Worm (Caenorhabditis elegans) whole organism, late embryonic: ENCODE data around the gene tmc-1.

Source experiments
- C38D4.7 ChIP-seq: fragments of 200-800 bp; sonication (Bioruptor generic); optimal IDR thresholded peaks from 2 replicates; lab custom pipeline; 2018; ENCODE audit warnings: mild to moderate bottlenecking, missing genetic modification characterization, moderate library complexity, missing compliant biosample characterization
- K02D7.2 ChIP-seq: sonication (generic microtip); optimal IDR thresholded peaks from 2 replicates; lab custom pipeline; 2017; ENCODE audit warnings: mild to moderate bottlenecking, missing genetic modification characterization, missing compliant biosample characterization
- T23F11.4 ChIP-seq: fragments of 200-800 bp; sonication (Bioruptor generic); optimal IDR thresholded peaks from 2 replicates; lab custom pipeline; 2018; ENCODE audit warnings: mild to moderate bottlenecking, missing genetic modification characterization, missing compliant biosample characterization
- ahr-1 ChIP-seq: sonication (generic microtip); optimal IDR thresholded peaks from 2 replicates; lab custom pipeline; 2016; ENCODE audit warnings: missing genetic modification characterization, missing compliant biosample characterization
- ceh-14 ChIP-seq: sonication (generic microtip); optimal IDR thresholded peaks from 2 replicates; lab custom pipeline; 2016; ENCODE audit warnings: missing genotype, missing genetic modification characterization, missing compliant biosample characterization
- ceh-2 ChIP-seq: sonication (generic microtip); optimal IDR thresholded peaks from 2 replicates; lab custom pipeline; 2016; ENCODE audit warnings: missing genotype, missing genetic modification characterization, missing compliant biosample characterization
- ceh-22 ChIP-seq: sonication (generic microtip); optimal IDR thresholded peaks from 2 replicates; lab custom pipeline; 2017; ENCODE audit warnings: missing biosample characterization, missing genetic modification characterization
- ceh-31 ChIP-seq: sonication (generic microtip); optimal IDR thresholded peaks from 2 replicates; lab custom pipeline; 2016; ENCODE audit warnings: missing genetic modification characterization, missing compliant biosample characterization
- ceh-34 ChIP-seq: sonication (generic microtip); optimal IDR thresholded peaks from 2 replicates; lab custom pipeline; 2016; ENCODE audit warnings: mild to moderate bottlenecking, missing genetic modification characterization, missing compliant biosample characterization
- ceh-48 ChIP-seq: sonication (generic microtip); optimal IDR thresholded peaks from 2 replicates; lab custom pipeline; 2016; ENCODE audit warnings: missing genetic modification characterization, inconsistent platforms, missing compliant biosample characterization
- ceh-9 ChIP-seq: sonication (generic microtip); optimal IDR thresholded peaks from 2 replicates; lab custom pipeline; 2016; ENCODE audit warnings: mild to moderate bottlenecking, missing genetic modification characterization, inconsistent platforms, missing compliant biosample characterization
- dve-1 ChIP-seq: sonication (generic microtip); optimal IDR thresholded peaks from 2 replicates; lab custom pipeline; 2017; ENCODE audit warnings: antibody characterized with exemption, mild to moderate bottlenecking, missing genetic modification characterization, missing compliant biosample characterization
- eyg-1 ChIP-seq: sonication (generic microtip); optimal IDR thresholded peaks from 2 replicates; lab custom pipeline; 2016; ENCODE audit warnings: missing genotype, missing genetic modification characterization, missing compliant biosample characterization
- fax-1 ChIP-seq: sonication (generic microtip); optimal IDR thresholded peaks from 2 replicates; lab custom pipeline; 2016; ENCODE audit warnings: missing genotype, missing genetic modification characterization, missing compliant biosample characterization
- fkh-6 ChIP-seq: sonication (generic microtip); optimal IDR thresholded peaks from 2 replicates; lab custom pipeline; 2016; ENCODE audit warnings: missing genetic modification characterization, missing compliant biosample characterization
- gmeb-2 ChIP-seq: sonication (generic microtip); optimal IDR thresholded peaks from 2 replicates; lab custom pipeline; 2016; ENCODE audit warnings: missing genetic modification characterization, inconsistent platforms, missing compliant biosample characterization
- hlh-13 ChIP-seq: fragments of 200-800 bp; sonication (Bioruptor generic); optimal IDR thresholded peaks from 2 replicates; lab custom pipeline; 2018; ENCODE audit warnings: mild to moderate bottlenecking, missing genetic modification characterization, missing compliant biosample characterization
- hlh-15 ChIP-seq: sonication (generic microtip); optimal IDR thresholded peaks from 2 replicates; lab custom pipeline; 2016; ENCODE audit warnings: missing genetic modification characterization, missing compliant biosample characterization
- hlh-30 ChIP-seq: sonication (generic microtip); optimal IDR thresholded peaks from 2 replicates; lab custom pipeline; 2017; ENCODE audit warnings: antibody characterized with exemption, missing genetic modification characterization, missing compliant biosample characterization; ENCODE audit not compliant: insufficient read depth
- hlh-6 ChIP-seq: sonication (generic microtip); optimal IDR thresholded peaks from 2 replicates; lab custom pipeline; 2016; ENCODE audit warnings: missing genotype, missing genetic modification characterization, missing compliant biosample characterization
- madf-2 ChIP-seq: sonication (generic microtip); optimal IDR thresholded peaks from 2 replicates; lab custom pipeline; 2017; ENCODE audit warnings: missing genetic modification characterization, missing compliant biosample characterization
- nfya-1 ChIP-seq: sonication (generic microtip); optimal IDR thresholded peaks from 2 replicates; lab custom pipeline; 2017; ENCODE audit warnings: missing genetic modification characterization, mild to moderate bottlenecking, missing compliant biosample characterization, antibody characterized with exemption, moderate library complexity
- nhr-11 ChIP-seq: fragments of 150-350 bp; optimal IDR thresholded peaks from 2 replicates; lab custom pipeline; 2014; ENCODE audit warnings: missing biosample characterization, missing genetic modification characterization
- nhr-232 ChIP-seq: sonication (generic microtip); optimal IDR thresholded peaks from 2 replicates; lab custom pipeline; 2016; ENCODE audit warnings: missing genetic modification characterization, missing compliant biosample characterization
- pat-9 ChIP-seq: fragments of 200-800 bp; sonication (Bioruptor generic); optimal IDR thresholded peaks from 2 replicates; lab custom pipeline; 2018; ENCODE audit warnings: mild to moderate bottlenecking, missing genetic modification characterization, moderate library complexity, missing compliant biosample characterization
- pax-1 ChIP-seq: fragments of 150-350 bp; optimal IDR thresholded peaks from 2 replicates; lab custom pipeline; 2014; ENCODE audit warnings: missing biosample characterization, missing genetic modification characterization
- pha-2 ChIP-seq: sonication (generic microtip); optimal IDR thresholded peaks from 2 replicates; lab custom pipeline; 2017; ENCODE audit warnings: mild to moderate bottlenecking, missing genetic modification characterization, missing compliant biosample characterization
- pqm-1 ChIP-seq: sonication (generic microtip); optimal IDR thresholded peaks from 2 replicates; lab custom pipeline; 2016; ENCODE audit warnings: missing genetic modification characterization, missing compliant biosample characterization
- pros-1 ChIP-seq: fragments of 150-350 bp; optimal IDR thresholded peaks from 2 replicates; lab custom pipeline; 2014; ENCODE audit warnings: missing biosample characterization, missing genetic modification reagents, missing genetic modification characterization
- rnt-1 ChIP-seq: sonication (generic microtip); optimal IDR thresholded peaks from 2 replicates; lab custom pipeline; 2016; ENCODE audit warnings: missing genetic modification characterization, missing compliant biosample characterization
- sdc-2 ChIP-seq: sonication (generic microtip); optimal IDR thresholded peaks from 2 replicates; lab custom pipeline; 2016; ENCODE audit warnings: missing genotype, missing genetic modification characterization, missing compliant biosample characterization
- sox-2 ChIP-seq: fragments of 200-800 bp; sonication (Bioruptor generic); IDR thresholded peaks from 2 replicates; pipeline ENCODE4 v1.3.6; 2022; ENCODE audit warnings: missing genetic modification reagents, missing genetic modification characterization, missing compliant biosample characterization
- syd-9 ChIP-seq: sonication (generic microtip); optimal IDR thresholded peaks from 2 replicates; lab custom pipeline; 2016; ENCODE audit warnings: mild to moderate bottlenecking, missing genetic modification characterization, moderate library complexity, missing compliant biosample characterization
- tbx-2 ChIP-seq: sonication (generic microtip); optimal IDR thresholded peaks from 2 replicates; lab custom pipeline; 2016; ENCODE audit warnings: missing genetic modification characterization, missing compliant biosample characterization
- ttx-3 ChIP-seq: sonication (generic microtip); optimal IDR thresholded peaks from 2 replicates; lab custom pipeline; 2016; ENCODE audit warnings: missing genetic modification reagents, missing genetic modification characterization, missing compliant biosample characterization
- unc-42 ChIP-seq: sonication (generic microtip); optimal IDR thresholded peaks from 2 replicates; lab custom pipeline; 2016; ENCODE audit warnings: missing genotype, missing genetic modification characterization, missing compliant biosample characterization
- unc-55 ChIP-seq: sonication (generic microtip); optimal IDR thresholded peaks from 2 replicates; lab custom pipeline; 2017; ENCODE audit warnings: missing biosample characterization, missing genetic modification reagents, missing genetic modification characterization
- zip-5 ChIP-seq: sonication (generic microtip); optimal IDR thresholded peaks from 2 replicates; lab custom pipeline; 2016; ENCODE audit warnings: missing genetic modification characterization, missing compliant biosample characterization
- ztf-16 ChIP-seq: sonication (generic microtip); optimal IDR thresholded peaks from 2 replicates; lab custom pipeline; 2017; ENCODE audit warnings: missing genetic modification characterization, missing compliant biosample characterization

tmc-1 gene

DNA sequence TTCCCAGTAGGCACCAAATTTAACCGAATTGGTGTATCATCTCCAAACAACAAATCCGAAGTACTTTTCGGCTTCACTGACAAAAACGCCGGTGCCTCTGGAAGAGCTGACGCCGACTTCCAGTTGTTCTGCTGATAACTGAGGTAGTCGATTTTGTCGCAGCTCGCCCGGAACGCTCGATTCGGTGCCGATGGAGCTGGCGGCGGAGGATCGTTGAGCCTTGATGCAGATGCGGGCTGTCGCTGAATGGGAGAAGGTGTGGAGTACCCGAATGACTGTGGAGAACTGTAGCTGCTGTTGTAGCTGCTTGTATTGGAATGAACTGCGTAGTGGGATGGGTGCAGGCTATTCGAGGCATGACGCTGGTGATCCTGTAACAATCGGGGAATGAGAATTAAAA is 51.1 kb downstream of the tmc-1 start:
- no peak for TF ChIP-seq zip-5 (tag; lab: Kevin White, UChicago)
- TF ChIP-seq sox-2 (GFP tag; lab: Robert Waterston, UW) = no peak
- TF ChIP-seq ceh-22 (tag; lab: Kevin White, UChicago) = no peak
- TF ChIP-seq ceh-14 (tag; lab: Kevin White, UChicago) = no peak
- no peak for TF ChIP-seq pat-9
- no peak for TF ChIP-seq ztf-16
- TF ChIP-seq pha-2 (tag; lab: Kevin White, UChicago) = no peak
- TF ChIP-seq nfya-1 = no peak
- TF ChIP-seq hlh-6 (tag; lab: Kevin White, UChicago) = no peak
- no peak for TF ChIP-seq fax-1

DNA sequence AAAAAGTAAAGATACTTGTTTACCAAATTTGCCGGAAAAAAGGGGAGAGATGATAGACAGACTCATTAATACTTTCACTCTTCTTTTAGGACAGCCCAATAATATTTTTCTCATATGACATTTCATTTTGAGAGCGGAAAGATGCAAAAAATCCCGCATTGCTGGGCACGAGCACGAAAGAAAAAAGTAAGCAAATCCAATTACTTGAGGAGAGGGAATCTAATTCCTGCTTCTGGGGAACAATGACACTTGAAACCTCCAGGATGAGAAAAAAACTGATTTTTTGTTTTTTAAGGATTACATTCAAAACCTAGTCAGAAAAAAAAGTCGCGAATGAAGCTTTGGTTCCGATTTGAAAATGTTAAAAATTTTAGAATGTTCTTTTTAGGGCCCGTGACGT is 54.8 kb downstream of the tmc-1 start:
- TF ChIP-seq unc-42 (tag; lab: Kevin White, UChicago) (peak; percentile 64), dve-1 (tag; lab: Kevin White, UChicago) (no peak), nhr-11 (tag; lab: Kevin White, UChicago) (no peak), syd-9 (tag; lab: Kevin White, UChicago) (no peak)

DNA sequence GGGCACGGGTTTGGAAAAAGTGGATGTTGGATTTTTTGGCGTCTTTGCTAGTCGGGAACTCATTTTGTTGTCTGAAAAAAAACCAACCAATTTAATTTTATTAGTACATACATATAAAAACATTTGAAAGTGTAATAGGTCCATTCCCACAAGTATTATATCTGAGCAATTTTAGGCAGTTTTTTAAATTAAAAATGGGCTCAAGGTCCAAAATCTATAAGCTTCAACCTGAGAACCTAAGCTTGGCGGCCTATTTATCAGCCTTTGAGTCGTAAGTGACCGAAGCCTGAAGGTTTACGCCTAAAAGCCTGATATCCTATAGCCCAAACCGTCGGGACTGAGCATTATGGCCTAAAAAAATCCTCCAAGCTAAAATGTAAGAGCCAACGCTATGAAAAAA is 56.5 kb downstream of the tmc-1 start:
- TF ChIP-seq sox-2 (GFP tag; lab: Robert Waterston, UW) (no peak), eyg-1 (tag; lab: Kevin White, UChicago) (no peak), dve-1 (tag; lab: Kevin White, UChicago) (no peak), ceh-22 (tag; lab: Kevin White, UChicago) (no peak), nhr-11 (tag; lab: Kevin White, UChicago) (no peak), ahr-1 (tag; lab: Kevin White, UChicago) (no peak)

DNA sequence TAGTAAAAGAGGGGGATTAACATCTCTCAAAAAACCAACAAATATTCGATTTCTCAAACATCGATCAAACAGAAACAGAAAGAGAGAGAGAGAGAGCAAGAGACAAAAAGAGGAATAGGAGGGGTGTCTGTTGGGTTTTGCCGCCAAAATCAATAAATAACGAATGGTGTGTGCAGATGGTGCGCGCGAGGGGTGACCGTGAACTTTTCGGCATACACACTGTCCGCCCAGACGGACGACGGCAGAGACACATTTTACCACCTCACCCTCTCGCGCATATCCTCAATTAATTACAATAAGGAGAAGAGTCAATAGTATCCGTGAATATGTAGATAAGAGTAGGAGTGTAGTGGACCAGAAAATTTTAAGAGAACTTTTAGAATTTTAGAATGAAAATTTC is 60.4 kb downstream of the tmc-1 start:
- TF ChIP-seq ceh-31 (tag; lab: Kevin White, UChicago) (peak; percentile 3), T23F11.4 (no peak), ceh-22 (tag; lab: Kevin White, UChicago) (no peak), madf-2 (no peak), ceh-48 (peak; percentile 26), tbx-2 (peak; percentile 10)

DNA sequence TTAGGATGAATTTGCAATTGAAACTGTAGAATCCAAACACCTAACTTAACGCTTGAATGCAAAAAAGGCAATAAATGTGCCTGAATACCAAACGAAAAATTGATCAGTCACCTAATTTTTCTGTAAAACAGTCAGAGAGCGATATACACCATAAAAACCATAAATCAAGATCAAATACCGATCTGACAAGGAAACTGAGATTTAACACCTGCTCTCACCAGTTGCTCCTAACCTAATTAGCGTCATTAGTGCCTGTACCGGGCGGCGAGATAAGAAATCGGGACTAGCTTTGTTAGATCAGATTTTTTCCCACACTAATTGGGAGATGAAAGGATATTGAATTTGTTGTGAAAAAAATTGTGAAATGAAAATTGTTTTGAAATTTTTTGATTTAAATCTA is 61.1 kb downstream of the tmc-1 start:
- TF ChIP-seq hlh-15 (tag; lab: Kevin White, UChicago) (no peak), nhr-11 (tag; lab: Kevin White, UChicago) (no peak), zip-5 (tag; lab: Kevin White, UChicago) (no peak), pqm-1 (tag; lab: Kevin White, UChicago) (no peak), pax-1 (tag; lab: Kevin White, UChicago) (no peak), unc-55 (GFP tag; lab: Kevin White, UChicago) (no peak), eyg-1 (tag; lab: Kevin White, UChicago) (no peak), ceh-14 (tag; lab: Kevin White, UChicago) (no peak), ceh-9 (no peak), gmeb-2 (tag; lab: Kevin White, UChicago) (no peak), hlh-30 (tag; lab: Kevin White, UChicago) (no peak), syd-9 (tag; lab: Kevin White, UChicago) (no peak), ceh-34 (tag; lab: Kevin White, UChicago) (no peak), ceh-22 (tag; lab: Kevin White, UChicago) (no peak), ahr-1 (tag; lab: Kevin White, UChicago) (no peak), hlh-13 (no peak), sox-2 (GFP tag; lab: Robert Waterston, UW) (no peak), ceh-31 (tag; lab: Kevin White, UChicago) (no peak), sdc-2 (tag; lab: Kevin White, UChicago) (no peak)

DNA sequence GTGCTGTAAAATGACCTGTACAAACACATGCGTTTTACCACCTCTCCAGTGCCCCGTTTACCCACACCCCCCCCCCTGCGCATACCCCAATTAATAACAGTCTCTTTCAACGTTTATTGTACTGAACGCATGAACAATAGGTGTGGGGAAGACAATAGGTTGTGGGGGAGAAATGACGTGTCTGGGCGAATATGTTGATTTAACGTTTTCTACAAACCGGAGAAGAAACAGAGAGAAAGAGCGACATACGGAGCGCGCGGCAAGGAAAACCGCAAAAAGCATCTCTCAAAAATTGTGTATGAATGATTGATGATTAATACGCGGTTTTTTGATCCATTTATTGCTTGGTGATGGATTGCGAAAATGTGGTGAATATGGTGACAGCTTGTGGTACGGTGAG is 61.8 kb downstream of the tmc-1 start:
- TF ChIP-seq C38D4.7 (peak; percentile 6), ceh-9 (no peak), ceh-2 (tag; lab: Kevin White, UChicago) (no peak), nhr-232 (tag; lab: Kevin White, UChicago) (no peak), sox-2 (GFP tag; lab: Robert Waterston, UW) (peak; percentile 93), rnt-1 (tag; lab: Kevin White, UChicago) (no peak), ceh-34 (tag; lab: Kevin White, UChicago) (no peak), ceh-31 (tag; lab: Kevin White, UChicago) (peak; percentile 4), fkh-6 (tag; lab: Kevin White, UChicago) (no peak), unc-55 (GFP tag; lab: Kevin White, UChicago) (peak; percentile 56), K02D7.2 (tag; lab: Kevin White, UChicago) (no peak), tbx-2 (no peak), pros-1 (tag; lab: Kevin White, UChicago) (no peak), eyg-1 (tag; lab: Kevin White, UChicago) (no peak), ttx-3 (tag; lab: Kevin White, UChicago) (no peak), nfya-1 (peak; percentile 3), hlh-30 (tag; lab: Kevin White, UChicago) (no peak)
